Fruit fly (Drosophila melanogaster): ENCODE data around the gene CG7655.
A peak's percentile ranks its signal among the peaks of the same experiment; 100 is the strongest.

CG7655 gene

dm6 chr3R:17703024-17703690 is 20.7 kb downstream of the CG7655 start (continued):
- 0 out of 3 replicates have a peak, but pooled peaks have one; percentile 10 for TF ChIP-seq dysf (GFP tag; IDR thresholded peaks at IDR 0.05)
- TF ChIP-seq gem (tag; optimal IDR thresholded peaks at IDR 0.05) = peak; percentile 60
- peak; percentile 83 for TF ChIP-seq sens (GFP tag)
- no peak for TF ChIP-seq CG7357 (GFP tag; IDR thresholded peaks at IDR 0.05)
- TF ChIP-seq CoRest (tag; optimal IDR thresholded peaks at IDR 0.05) = peak; percentile 15
- TF ChIP-seq Asciz (GFP tag; optimal IDR thresholded peaks at IDR 0.05) = peak; percentile 4
- no peak for TF ChIP-seq inv (GFP tag; IDR thresholded peaks at IDR 0.05; ENCODE audit: partially characterized antibody)
- peak; percentile 0 for TF ChIP-seq CG30403 (GFP tag; optimal IDR thresholded peaks at IDR 0.05)
- TF ChIP-seq Ptx1 (GFP tag; IDR thresholded peaks at IDR 0.05) = peak; percentile 35; the same call in 1 of the 2 replicates
- peak; percentile 40 for TF ChIP-seq Oli (tag; optimal IDR thresholded peaks at IDR 0.05)
- TF ChIP-seq CG6791 (GFP tag; IDR thresholded peaks at IDR 0.05; ENCODE audit: partially characterized antibody) = 0 out of 3 replicates have a peak, but pooled peaks have one; percentile 20

dm6 chr3R:17703691-17704537 is 21.4 kb downstream of the CG7655 start:
- peak; percentile 99 for TF ChIP-seq CG2889 (GFP tag; IDR thresholded peaks at IDR 0.05)
- peak; percentile 99 for TF ChIP-seq CG14014 (GFP tag; IDR thresholded peaks at IDR 0.05)
- TF ChIP-seq Trl (optimal IDR thresholded peaks at IDR 0.05) = no peak
- TF ChIP-seq Trl (GFP tag; optimal IDR thresholded peaks at IDR 0.05) = peak; percentile 99
- peak; percentile 68 to 72 for TF ChIP-seq insv (GFP tag; optimal IDR thresholded peaks at IDR 0.05)
- peak; percentile 72 for TF ChIP-seq Sry-β (GFP tag; optimal IDR thresholded peaks at IDR 0.05)
- peak; percentile 99 for TF ChIP-seq Antp (GFP tag; optimal IDR thresholded peaks at IDR 0.05)
- peak; percentile 25 for TF ChIP-seq pzg (GFP tag; optimal IDR thresholded peaks at IDR 0.05)
- TF ChIP-seq CG9876 (GFP tag; optimal IDR thresholded peaks at IDR 0.05) = peak; percentile 98
- peak; percentile 91 for TF ChIP-seq CG2116 (GFP tag; optimal IDR thresholded peaks at IDR 0.05)
- TF ChIP-seq CG18764 (GFP tag; optimal IDR thresholded peaks at IDR 0.05) = peak; percentile 99
- peak; percentile 99 for TF ChIP-seq Abd-B (GFP tag; optimal IDR thresholded peaks at IDR 0.05)
- TF ChIP-seq tup (GFP tag; optimal IDR thresholded peaks at IDR 0.05) = peak; percentile 98
- TF ChIP-seq ERR (GFP tag; optimal IDR thresholded peaks at IDR 0.05) = peak; percentile 98
- no peak for TF ChIP-seq CG8478 (optimal IDR thresholded peaks at IDR 0.05)
- peak; percentile 99 for TF ChIP-seq CG4617 (GFP tag; optimal IDR thresholded peaks at IDR 0.05; ENCODE audit: borderline replicate concordance)
- TF ChIP-seq Fer2 (tag; optimal IDR thresholded peaks at IDR 0.05) = peak; percentile 87
- TF ChIP-seq CG10654 (GFP tag; optimal IDR thresholded peaks at IDR 0.05) = peak; percentile 99
- TF ChIP-seq CG12219 (GFP tag; optimal IDR thresholded peaks at IDR 0.05) = peak; percentile 99
- peak; percentile 96 for TF ChIP-seq CG8765 (GFP tag; IDR thresholded peaks at IDR 0.05)
- TF ChIP-seq Hand (GFP tag; optimal IDR thresholded peaks at IDR 0.05) = peak; percentile 97
- peak; percentile 31 for TF ChIP-seq Dp (GFP tag; optimal IDR thresholded peaks at IDR 0.05)
- TF ChIP-seq knrl (GFP tag; IDR thresholded peaks at IDR 0.05; ENCODE audit: partially characterized antibody) = no peak
- peak; percentile 99 for TF ChIP-seq CG1529 (GFP tag; optimal IDR thresholded peaks at IDR 0.05)
- peak; percentile 99 for TF ChIP-seq CG13624 (GFP tag; optimal IDR thresholded peaks at IDR 0.05)
- TF ChIP-seq CG5953 (GFP tag; IDR thresholded peaks at IDR 0.05) = peak; percentile 98
- TF ChIP-seq fd3F (GFP tag; optimal IDR thresholded peaks at IDR 0.05) = peak; percentile 99
- TF ChIP-seq ranshi (GFP tag; IDR thresholded peaks at IDR 0.05) = peak; percentile 99
- TF ChIP-seq CG17568 (GFP tag; optimal IDR thresholded peaks at IDR 0.05) = peak; percentile 98
- TF ChIP-seq Opbp (GFP tag; IDR thresholded peaks at IDR 0.05; ENCODE audit: partially characterized antibody) = 0 out of 3 replicates have a peak, but pooled peaks have one; percentile 31
- TF ChIP-seq CG14965 (GFP tag; optimal IDR thresholded peaks at IDR 0.05; ENCODE audit: borderline replicate concordance) = peak; percentile 92
- TF ChIP-seq CG1603 (tag; optimal IDR thresholded peaks at IDR 0.05) = peak; percentile 98
- TF ChIP-seq mam (GFP tag; optimal IDR thresholded peaks at IDR 0.05) = peak; percentile 99
- peak; percentile 93 for TF ChIP-seq dan (GFP tag; IDR thresholded peaks at IDR 0.05)
- TF ChIP-seq Drgx (GFP tag; IDR thresholded peaks at IDR 0.05) = peak; percentile 100
- TF ChIP-seq CG7357 (GFP tag; IDR thresholded peaks at IDR 0.05) = peak; percentile 96
